Worm (Caenorhabditis elegans) whole organism, L2 larva: ENCODE measurements around the gene C23F12.4.

Experiments
- R02D3.7 ChIP-seq: fragments of 150-350 bp; optimal IDR thresholded peaks from 2 replicates; lab custom pipeline; 2014; ENCODE audit warnings: missing biosample characterization, missing genetic modification characterization
- ama-1 ChIP-seq: fragments of 150-350 bp; optimal IDR thresholded peaks from 2 replicates; lab custom pipeline; 2018; ENCODE audit warnings: inconsistent platforms
- blmp-1 ChIP-seq: sonication (generic microtip); optimal IDR thresholded peaks from 2 replicates; lab custom pipeline; 2017; ENCODE audit warnings: missing genetic modification characterization, mild to moderate bottlenecking, missing compliant biosample characterization, antibody characterized with exemption, moderate library complexity; ENCODE audit not compliant: insufficient read depth
- ceh-16 ChIP-seq: fragments of 150-350 bp; optimal IDR thresholded peaks from 2 replicates; lab custom pipeline; 2014; ENCODE audit warnings: missing biosample characterization, missing genetic modification characterization
- ceh-82 ChIP-seq: fragments of 150-350 bp; optimal IDR thresholded peaks from 2 replicates; lab custom pipeline; 2014; ENCODE audit warnings: missing biosample characterization, missing genetic modification characterization
- dmd-4 ChIP-seq: sonication (generic microtip); optimal IDR thresholded peaks from 2 replicates; lab custom pipeline; 2017; ENCODE audit warnings: missing biosample characterization, missing genetic modification characterization
- egl-27 ChIP-seq: sonication (generic microtip); optimal IDR thresholded peaks from 3 replicates; lab custom pipeline; 2017; ENCODE audit warnings: missing biosample characterization, missing genetic modification reagents, missing genetic modification characterization
- elt-3 ChIP-seq: sonication (generic microtip); optimal IDR thresholded peaks from 2 replicates; lab custom pipeline; 2017; ENCODE audit warnings: missing biosample characterization, missing genetic modification characterization
- fos-1 ChIP-seq: fragments of 150-350 bp; optimal IDR thresholded peaks from 2 replicates; lab custom pipeline; 2014; ENCODE audit warnings: missing biosample characterization, missing genetic modification characterization
- lin-11 ChIP-seq: fragments of 150-350 bp; sonication (generic microtip); optimal IDR thresholded peaks from 2 replicates; lab custom pipeline; 2014; ENCODE audit warnings: missing biosample characterization, missing genetic modification characterization, inconsistent platforms, mixed read lengths
- lin-13 ChIP-seq: fragments of 150-350 bp; optimal IDR thresholded peaks from 2 replicates; lab custom pipeline; 2014; ENCODE audit warnings: missing biosample characterization, missing genetic modification reagents, missing genetic modification characterization
- lin-39 ChIP-seq: fragments of 150-350 bp; optimal IDR thresholded peaks from 2 replicates; lab custom pipeline; 2014; ENCODE audit warnings: missing biosample characterization, missing genetic modification reagents, missing genetic modification characterization
- lsy-2 ChIP-seq, 2 experiments: fragments of 150-350 bp in 1 of 2; sonication (generic microtip) in 1 of 2; optimal IDR thresholded peaks; 2 replicates each; lab custom pipeline; 2014 to 2017; ENCODE audit warnings: missing biosample characterization in 2 of 2, missing genetic modification characterization in 2 of 2
- mab-5 ChIP-seq: fragments of 150-350 bp; optimal IDR thresholded peaks from 2 replicates; lab custom pipeline; 2014; ENCODE audit warnings: missing biosample characterization, missing genetic modification characterization
- mbf-1 ChIP-seq: sonication (generic microtip); optimal IDR thresholded peaks from 2 replicates; lab custom pipeline; 2017; ENCODE audit warnings: missing biosample characterization, missing genetic modification characterization
- mdl-1 ChIP-seq, 2 experiments: fragments of 150-350 bp in 1 of 2; sonication (generic microtip) in 1 of 2; optimal IDR thresholded peaks; 2 replicates each; lab custom pipeline; 2017; ENCODE audit warnings: missing biosample characterization in 2 of 2, missing genetic modification characterization in 2 of 2
- nhr-10 ChIP-seq: sonication (generic microtip); optimal IDR thresholded peaks from 2 replicates; lab custom pipeline; 2017; ENCODE audit warnings: missing biosample characterization, missing genetic modification characterization
- nhr-12 ChIP-seq: fragments of 150-350 bp; optimal IDR thresholded peaks from 2 replicates; lab custom pipeline; 2014; ENCODE audit warnings: missing biosample characterization, missing genetic modification characterization
- nhr-21 ChIP-seq: fragments of 150-350 bp; optimal IDR thresholded peaks from 2 replicates; lab custom pipeline; 2014; ENCODE audit warnings: missing biosample characterization, missing genetic modification characterization
- nhr-23 ChIP-seq: fragments of 150-350 bp; optimal IDR thresholded peaks from 2 replicates; lab custom pipeline; 2014; ENCODE audit warnings: missing biosample characterization, missing genetic modification reagents, missing genetic modification characterization
- nhr-237 ChIP-seq: fragments of 150-350 bp; optimal IDR thresholded peaks from 2 replicates; lab custom pipeline; 2014; ENCODE audit warnings: missing biosample characterization, missing genetic modification characterization
- nhr-6 ChIP-seq: fragments of 150-350 bp; optimal IDR thresholded peaks from 2 replicates; lab custom pipeline; 2014; ENCODE audit warnings: missing biosample characterization, missing genetic modification characterization
- sem-4 ChIP-seq: fragments of 150-350 bp; optimal IDR thresholded peaks from 2 replicates; lab custom pipeline; 2014; ENCODE audit warnings: missing biosample characterization, missing genetic modification reagents, missing genetic modification characterization
- sma-3 ChIP-seq: sonication (generic microtip); optimal IDR thresholded peaks from 2 replicates; lab custom pipeline; 2016; ENCODE audit warnings: missing genetic modification reagents, missing genetic modification characterization, missing compliant biosample characterization
- sma-9 ChIP-seq, 2 experiments: fragments of 150-350 bp in 1 of 2; sonication (generic microtip) in 1 of 2; optimal IDR thresholded peaks; 2 replicates each; lab custom pipeline; 2014 to 2016; ENCODE audit warnings: missing genetic modification characterization in 2 of 2, mild to moderate bottlenecking in 1 of 2, missing biosample characterization in 1 of 2, missing compliant biosample characterization in 1 of 2, missing genetic modification reagents in 1 of 2, moderate library complexity in 1 of 2
- snpc-4 ChIP-seq: fragments of 150-350 bp; optimal IDR thresholded peaks from 2 replicates; lab custom pipeline; 2014; ENCODE audit warnings: missing biosample characterization, missing genetic modification characterization
- unc-39 ChIP-seq: fragments of 150-350 bp; optimal IDR thresholded peaks from 2 replicates; lab custom pipeline; 2014; ENCODE audit warnings: missing biosample characterization, missing genetic modification characterization
- unc-55 ChIP-seq: fragments of 150-350 bp; sonication (generic microtip); optimal IDR thresholded peaks from 3 replicates; lab custom pipeline; 2014; ENCODE audit warnings: missing biosample characterization, missing genetic modification reagents, missing genetic modification characterization
- unc-62 ChIP-seq: fragments of 150-350 bp; optimal IDR thresholded peaks from 2 replicates; lab custom pipeline; 2014; ENCODE audit warnings: missing biosample characterization, missing genetic modification reagents, missing genetic modification characterization
- ztf-1 ChIP-seq: fragments of 200-800 bp; sonication (Bioruptor generic); conservative IDR thresholded peaks from 2 replicates; pipeline ENCODE4 v1.3.6; 2022; ENCODE audit warnings: missing genetic modification characterization, missing compliant biosample characterization
- ztf-11 ChIP-seq: sonication (generic microtip); optimal IDR thresholded peaks from 2 replicates; lab custom pipeline; 2017; ENCODE audit warnings: missing biosample characterization, missing genetic modification characterization
- ztf-4 ChIP-seq: fragments of 150-350 bp; optimal IDR thresholded peaks from 2 replicates; lab custom pipeline; 2014; ENCODE audit warnings: missing biosample characterization, missing genetic modification characterization

The C23F12.4 gene

ce11 chrX:9349844-9350556, 37.1 kb upstream of the C23F12.4 start, which contains the start of gene flp-20:
flp-20 (minus strand) TSS chrX:9349894.
- TF ChIP-seq unc-55 (GFP tag; lab: Kevin White, UChicago): peak; percentile 56
- no peak for TF ChIP-seq blmp-1 (tag; lab: Kevin White, UChicago)

- TF ChIP-seq nhr-23 (tag; lab: Kevin White, UChicago) (no peak), dmd-4 (no peak)
Observed at ce11 chrX:9361136-9361535, 26.0 kb upstream of the C23F12.4 start.

DNA sequence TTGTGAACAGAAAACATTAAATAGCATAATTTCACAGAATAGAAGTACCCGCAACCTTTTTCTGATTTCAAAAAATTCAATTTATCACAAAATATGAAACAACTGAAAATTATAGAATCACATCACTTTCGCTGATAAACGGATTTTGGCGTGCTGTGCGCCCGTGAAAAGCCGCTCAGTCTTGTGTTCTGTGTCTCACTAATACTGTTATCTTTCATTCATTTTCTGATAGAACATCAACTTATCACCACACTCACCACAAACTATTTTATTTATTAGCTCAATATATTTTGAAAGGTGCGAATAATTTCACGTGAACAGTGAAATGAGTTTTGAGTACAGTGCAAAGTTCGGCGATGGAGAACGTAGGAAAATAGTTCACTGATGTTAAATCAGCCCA, 23.1 kb upstream of the C23F12.4 start:
- TF ChIP-seq sma-9 (GFP tag; optimal IDR thresholded peaks at IDR 0.05; lab: Kevin White, UChicago) (peak; percentile 56), sma-9 (tag; optimal IDR thresholded peaks at IDR 0.05; lab: Kevin White, UChicago) (no peak), snpc-4 (tag; lab: Kevin White, UChicago) (no peak), ceh-82 (tag; lab: Kevin White, UChicago) (no peak), fos-1 (tag; lab: Kevin White, UChicago) (peak; percentile 45)
- TF ChIP-seq, all 48 proteins: peak for 2

DNA sequence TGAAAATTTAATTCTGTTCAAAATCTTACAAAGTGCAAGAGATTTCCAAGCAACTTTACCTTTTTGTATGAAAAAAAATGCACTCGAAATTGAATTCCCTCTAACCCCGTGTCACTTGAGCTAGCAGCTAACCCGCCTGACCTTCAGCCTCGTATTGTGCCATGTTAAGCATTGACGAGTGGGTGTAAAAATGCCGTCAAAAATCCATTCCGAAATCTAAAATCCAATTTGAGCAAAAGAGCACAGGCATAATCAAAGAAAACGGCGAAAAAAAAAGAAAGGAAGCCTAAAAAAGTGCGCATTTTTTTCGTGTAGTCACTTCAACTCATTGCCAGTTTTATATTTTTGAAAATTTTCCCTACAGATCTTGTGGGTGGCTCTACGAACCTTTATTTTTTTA, 22.6 kb upstream of the C23F12.4 start, which contains the start of gene pkc-2:
pkc-2 (plus strand) TSS at position 318 of the 400 bp plus-strand sequence.
- TF ChIP-seq ztf-1 (GFP tag; lab: Robert Waterston, UW) (no peak), R02D3.7 (no peak), lsy-2 (tag; optimal IDR thresholded peaks at IDR 0.05; lab: Kevin White, UChicago) (no peak), unc-62 (GFP tag; lab: Kevin White, UChicago) (no peak), dmd-4 (no peak), nhr-12 (tag; lab: Kevin White, UChicago) (no peak), nhr-237 (tag; lab: Kevin White, UChicago) (no peak), lin-13 (GFP tag; lab: Kevin White, UChicago) (no peak)

- no peak for TF ChIP-seq mdl-1 (tag; optimal IDR thresholded peaks at IDR 0.05; lab: Kevin White, UChicago)
- TF ChIP-seq nhr-10 (tag; lab: Kevin White, UChicago): no peak
- TF ChIP-seq lin-39: no peak
- TF ChIP-seq ceh-82 (tag; lab: Kevin White, UChicago): no peak
- TF ChIP-seq unc-62 (GFP tag; lab: Kevin White, UChicago): no peak
- no peak for TF ChIP-seq ama-1 (lab: Kevin White, UChicago)
- no peak for TF ChIP-seq sma-3 (GFP tag; lab: Kevin White, UChicago)
- TF ChIP-seq egl-27 (tag; lab: Kevin White, UChicago): no peak
- no peak for TF ChIP-seq ztf-11 (tag; lab: Kevin White, UChicago)
- TF ChIP-seq dmd-4: no peak
- TF ChIP-seq ceh-16: no peak
- TF ChIP-seq R02D3.7: no peak
Observed at ce11 chrX:9369927-9370326, 17.2 kb upstream of the C23F12.4 start.

DNA sequence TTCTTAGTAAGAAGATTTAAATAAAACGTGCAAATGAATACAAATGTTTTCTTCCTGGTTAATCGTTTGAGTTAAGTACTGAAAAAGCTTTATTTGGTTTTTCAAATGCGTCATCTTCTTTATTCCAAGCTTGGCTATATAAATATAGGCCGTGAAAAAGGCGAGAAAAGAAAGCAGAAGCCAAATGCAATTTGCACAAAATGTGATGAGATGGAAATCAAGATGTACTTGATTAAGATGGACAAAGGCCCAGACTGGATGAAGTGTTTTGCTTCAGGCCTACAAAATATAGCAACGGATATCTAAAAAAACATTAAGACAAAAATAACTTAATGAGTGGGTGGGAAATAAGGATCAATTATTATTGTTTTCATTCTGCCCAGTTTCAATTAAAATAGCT, 14.9 kb upstream of the C23F12.4 start:
- no peak for TF ChIP-seq fos-1 (tag; lab: Kevin White, UChicago)
- no peak for TF ChIP-seq unc-55 (GFP tag; lab: Kevin White, UChicago)
- TF ChIP-seq sem-4: no peak
- TF ChIP-seq nhr-6 (tag; lab: Kevin White, UChicago): no peak
- TF ChIP-seq mdl-1 (tag; optimal IDR thresholded peaks at IDR 0.05; lab: Kevin White, UChicago): no peak
- no peak for TF ChIP-seq sma-3 (GFP tag; lab: Kevin White, UChicago)
- no peak for TF ChIP-seq nhr-237 (tag; lab: Kevin White, UChicago)
- no peak for TF ChIP-seq lin-11 (tag; lab: Kevin White, UChicago)
- TF ChIP-seq nhr-12 (tag; lab: Kevin White, UChicago): no peak
- no peak for TF ChIP-seq egl-27 (tag; lab: Kevin White, UChicago)
- no peak for TF ChIP-seq mab-5 (tag; lab: Kevin White, UChicago)
- TF ChIP-seq nhr-21 (tag; lab: Kevin White, UChicago): no peak
- TF ChIP-seq elt-3 (tag; lab: Kevin White, UChicago): no peak
- TF ChIP-seq mbf-1 (tag; lab: Kevin White, UChicago): no peak
- no peak for TF ChIP-seq unc-39 (tag; lab: Kevin White, UChicago)
- TF ChIP-seq ztf-4 (tag; lab: Kevin White, UChicago): no peak
- TF ChIP-seq ztf-11 (tag; lab: Kevin White, UChicago): no peak
